Worm (Caenorhabditis elegans) whole organism, L4 larva: ENCODE results near the gene srx-23.

Experiments used
- F10B5.3 ChIP-seq: sonication (generic microtip); optimal IDR thresholded peaks from 2 replicates; lab custom pipeline; 2016; ENCODE audit warnings: mild to moderate bottlenecking, missing genetic modification characterization, missing compliant biosample characterization
- F37D6.2 ChIP-seq: sonication (generic microtip); optimal IDR thresholded peaks from 2 replicates; lab custom pipeline; 2016; ENCODE audit warnings: mild to moderate bottlenecking, missing genetic modification characterization, missing compliant biosample characterization
- F44E2.7 ChIP-seq: fragments of 200-800 bp; sonication (Bioruptor generic); IDR thresholded peaks from 2 replicates; pipeline ENCODE4 v2.1.2; 2022; ENCODE audit warnings: missing genetic modification characterization, missing compliant biosample characterization
- T26A8.4 ChIP-seq: fragments of 200-800 bp; sonication (Bioruptor generic); IDR thresholded peaks from 2 replicates; pipeline ENCODE4 v1.3.6; 2022; ENCODE audit warnings: missing genetic modification characterization, missing compliant biosample characterization
- Y48G9A.11 ChIP-seq: fragments of 200-800 bp; sonication (Bioruptor generic); IDR thresholded peaks from 2 replicates; pipeline ENCODE4 v1.3.6; 2022; ENCODE audit warnings: missing genetic modification reagents, missing genetic modification characterization, missing compliant biosample characterization
- Y5F2A.4 ChIP-seq: fragments of 200-800 bp; sonication (Bioruptor generic); optimal IDR thresholded peaks from 2 replicates; lab custom pipeline; 2018; ENCODE audit warnings: mild to moderate bottlenecking, missing genetic modification characterization, missing compliant biosample characterization
- Y75B8A.6 ChIP-seq: fragments of 200-800 bp; sonication (Bioruptor generic); IDR thresholded peaks from 2 replicates; pipeline ENCODE4 v1.3.6; 2022; ENCODE audit warnings: missing genetic modification reagents, missing genetic modification characterization, missing compliant biosample characterization
- ZK546.5 ChIP-seq, 2 experiments: sonication (generic microtip); optimal IDR thresholded peaks; 2 replicates each; lab custom pipeline; 2017; ENCODE audit warnings: missing biosample characterization in 2 of 2, missing genetic modification characterization in 2 of 2
- ceh-44 ChIP-seq: fragments of 200-800 bp; sonication (Bioruptor generic); IDR thresholded peaks from 2 replicates; pipeline ENCODE4 v1.3.6; 2022; ENCODE audit warnings: missing genetic modification reagents, missing genetic modification characterization, missing compliant biosample characterization
- ceh-62 ChIP-seq: sonication (generic microtip); optimal IDR thresholded peaks from 2 replicates; lab custom pipeline; 2017; ENCODE audit warnings: missing biosample characterization, missing genetic modification characterization
- ceh-82 ChIP-seq: sonication (generic microtip); optimal IDR thresholded peaks from 2 replicates; lab custom pipeline; 2017; ENCODE audit warnings: missing biosample characterization, missing genetic modification characterization
- cey-2 ChIP-seq: sonication (generic microtip); optimal IDR thresholded peaks from 3 replicates; lab custom pipeline; 2017; ENCODE audit warnings: missing genetic modification characterization, mild to moderate bottlenecking, missing compliant biosample characterization, antibody characterized with exemption, borderline replicate concordance; ENCODE audit not compliant: insufficient read depth
- daf-16 ChIP-seq, 3 experiments: sonication (generic microtip); optimal IDR thresholded peaks; 2 replicates each; lab custom pipeline; 2016 to 2017; ENCODE audit warnings: missing genetic modification characterization in 3 of 3, missing genetic modification reagents in 3 of 3, mild to moderate bottlenecking in 2 of 3, missing compliant biosample characterization in 2 of 3, missing biosample characterization in 1 of 3, moderate library complexity in 1 of 3
- daf-8 ChIP-seq: fragments of 200-800 bp; sonication (Bioruptor generic); IDR thresholded peaks from 2 replicates; pipeline ENCODE4 v1.3.6; 2022; ENCODE audit warnings: missing genetic modification characterization, missing compliant biosample characterization
- dmd-6 ChIP-seq: fragments of 200-800 bp; sonication (Bioruptor generic); IDR thresholded peaks from 2 replicates; pipeline ENCODE4 v1.3.6; 2022; ENCODE audit warnings: missing genetic modification reagents, missing genetic modification characterization, missing compliant biosample characterization
- dmd-8 ChIP-seq: fragments of 200-800 bp; sonication (Bioruptor generic); IDR thresholded peaks from 2 replicates; pipeline ENCODE4 v1.3.6; 2022; ENCODE audit warnings: missing genetic modification characterization, missing compliant biosample characterization
- dmd-9 ChIP-seq: fragments of 200-800 bp; sonication (Bioruptor generic); IDR thresholded peaks from 2 replicates; pipeline ENCODE4 v1.3.6; 2022; ENCODE audit warnings: missing genetic modification reagents, missing genetic modification characterization, missing compliant biosample characterization
- dpl-1 ChIP-seq: fragments of 150-350 bp; optimal IDR thresholded peaks from 2 replicates; lab custom pipeline; 2014; ENCODE audit warnings: missing biosample characterization, missing genetic modification reagents, missing genetic modification characterization
- dve-1 ChIP-seq: sonication (generic microtip); optimal IDR thresholded peaks from 2 replicates; lab custom pipeline; 2017; ENCODE audit warnings: antibody characterized with exemption, mild to moderate bottlenecking, missing genetic modification characterization, missing compliant biosample characterization; ENCODE audit not compliant: insufficient read depth
- egl-27 ChIP-seq: sonication (generic microtip); optimal IDR thresholded peaks from 3 replicates; lab custom pipeline; 2017; ENCODE audit warnings: missing biosample characterization, missing genetic modification reagents, missing genetic modification characterization
- gei-8 ChIP-seq: fragments of 200-800 bp; sonication (Bioruptor generic); optimal IDR thresholded peaks from 2 replicates; lab custom pipeline; 2018; ENCODE audit warnings: mild to moderate bottlenecking, missing genetic modification characterization, missing compliant biosample characterization
- hif-1 ChIP-seq, 2 experiments: sonication (generic microtip); optimal IDR thresholded peaks; 2 replicates each; lab custom pipeline; 2016 to 2017; ENCODE audit warnings: missing compliant biosample characterization in 2 of 2, missing genetic modification characterization in 2 of 2, missing genetic modification reagents in 2 of 2, missing genotype in 2 of 2, mild to moderate bottlenecking in 1 of 2
- hlh-11 ChIP-seq: fragments of 200-800 bp; sonication (Bioruptor generic); optimal IDR thresholded peaks from 2 replicates; lab custom pipeline; 2018; ENCODE audit warnings: mild to moderate bottlenecking, missing genetic modification characterization, missing compliant biosample characterization
- hlh-30 ChIP-seq: sonication (generic microtip); optimal IDR thresholded peaks from 2 replicates; lab custom pipeline; 2017; ENCODE audit warnings: antibody characterized with exemption, mild to moderate bottlenecking, missing genetic modification characterization, missing compliant biosample characterization; ENCODE audit not compliant: insufficient read depth
- lin-1 ChIP-seq: fragments of 200-800 bp; sonication (Bioruptor generic); IDR thresholded peaks from 2 replicates; pipeline ENCODE4 v1.3.6; 2022; ENCODE audit warnings: missing genetic modification reagents, missing genetic modification characterization, missing compliant biosample characterization
- lin-15B ChIP-seq: fragments of 150-350 bp; sonication (generic microtip); optimal IDR thresholded peaks from 3 replicates; lab custom pipeline; 2014; ENCODE audit warnings: missing biosample characterization, missing genetic modification characterization
- lin-38 ChIP-seq: fragments of 200-800 bp; sonication (Bioruptor generic); IDR thresholded peaks from 2 replicates; pipeline ENCODE4 v1.3.6; 2022; ENCODE audit warnings: missing genetic modification reagents, missing genetic modification characterization, missing compliant biosample characterization
- lin-39 ChIP-seq: fragments of 150-350 bp; optimal IDR thresholded peaks from 2 replicates; lab custom pipeline; 2014; ENCODE audit warnings: missing biosample characterization, missing genetic modification reagents, missing genetic modification characterization
- madf-5 ChIP-seq, 2 experiments: fragments of 200-800 bp; sonication (Bioruptor generic); IDR thresholded peaks; 2 replicates each; pipeline ENCODE4 v1.3.6; 2022; ENCODE audit warnings: missing compliant biosample characterization in 2 of 2, missing genetic modification characterization in 2 of 2
- madf-9 ChIP-seq: fragments of 200-800 bp; sonication (Bioruptor generic); conservative IDR thresholded peaks from 2 replicates; pipeline ENCODE4 v1.3.6; 2022; ENCODE audit warnings: missing genetic modification reagents, missing genetic modification characterization, missing compliant biosample characterization
- mdt-29 ChIP-seq: fragments of 200-800 bp; sonication (Bioruptor generic); IDR thresholded peaks from 2 replicates; pipeline ENCODE4 v1.3.6; 2022; ENCODE audit warnings: missing genetic modification reagents, missing genetic modification characterization, missing compliant biosample characterization
- mes-2 ChIP-seq: sonication (generic microtip); optimal IDR thresholded peaks from 2 replicates; lab custom pipeline; 2016; ENCODE audit warnings: missing genotype, mild to moderate bottlenecking, missing genetic modification characterization, missing compliant biosample characterization; ENCODE audit not compliant: poor library complexity, severe bottlenecking
- mxl-2 ChIP-seq: fragments of 200-800 bp; sonication (Bioruptor generic); conservative IDR thresholded peaks from 2 replicates; pipeline ENCODE4 v1.3.6; 2022; ENCODE audit warnings: missing genetic modification reagents, missing genetic modification characterization, missing compliant biosample characterization
- nhr-10 ChIP-seq: fragments of 150-350 bp; optimal IDR thresholded peaks from 2 replicates; lab custom pipeline; 2014; ENCODE audit warnings: missing biosample characterization, missing genetic modification characterization
- nhr-102 ChIP-seq: sonication (generic microtip); optimal IDR thresholded peaks from 2 replicates; lab custom pipeline; 2016; ENCODE audit warnings: mild to moderate bottlenecking, missing genetic modification characterization, moderate library complexity, missing compliant biosample characterization
- nhr-237 ChIP-seq: sonication (generic microtip); optimal IDR thresholded peaks from 2 replicates; lab custom pipeline; 2017; ENCODE audit warnings: missing biosample characterization, missing genetic modification characterization
- nhr-42 ChIP-seq: fragments of 200-800 bp; sonication (Bioruptor generic); IDR thresholded peaks from 2 replicates; pipeline ENCODE4 v1.3.6; 2022; ENCODE audit warnings: missing genetic modification characterization, missing compliant biosample characterization
- nhr-48 ChIP-seq: sonication (generic microtip); optimal IDR thresholded peaks from 2 replicates; lab custom pipeline; 2016; ENCODE audit warnings: mild to moderate bottlenecking, missing genetic modification characterization, missing compliant biosample characterization
- nhr-6 ChIP-seq: fragments of 150-350 bp; optimal IDR thresholded peaks from 2 replicates; lab custom pipeline; 2014; ENCODE audit warnings: missing biosample characterization, missing genetic modification characterization
- php-3 ChIP-seq: fragments of 200-800 bp; sonication (Bioruptor generic); IDR thresholded peaks from 2 replicates; pipeline ENCODE4 v1.3.6; 2022; ENCODE audit warnings: missing genetic modification reagents, missing genetic modification characterization, missing compliant biosample characterization
- pqm-1 ChIP-seq: sonication (generic microtip); optimal IDR thresholded peaks from 2 replicates; lab custom pipeline; 2017; ENCODE audit warnings: missing biosample characterization, missing genetic modification characterization
- rbr-2 ChIP-seq: sonication (generic microtip); optimal IDR thresholded peaks from 2 replicates; lab custom pipeline; 2016; ENCODE audit warnings: missing genotype, missing genetic modification characterization, missing compliant biosample characterization
- saeg-2 ChIP-seq: fragments of 200-800 bp; sonication (Bioruptor generic); IDR thresholded peaks from 2 replicates; pipeline ENCODE4 v1.3.6; 2022; ENCODE audit warnings: missing genetic modification reagents, missing genetic modification characterization, missing compliant biosample characterization
- sdz-12 ChIP-seq: fragments of 200-800 bp; sonication (Bioruptor generic); optimal IDR thresholded peaks from 2 replicates; lab custom pipeline; 2018; ENCODE audit warnings: mild to moderate bottlenecking, missing genetic modification characterization, missing compliant biosample characterization
- set-16 ChIP-seq: fragments of 200-800 bp; sonication (Bioruptor generic); IDR thresholded peaks from 2 replicates; pipeline ENCODE4 v1.3.6; 2022; ENCODE audit warnings: missing genetic modification reagents, missing genetic modification characterization, missing compliant biosample characterization
- tag-97 ChIP-seq: fragments of 200-800 bp; sonication (Bioruptor generic); IDR thresholded peaks from 2 replicates; pipeline ENCODE4 v1.3.6; 2022; ENCODE audit warnings: missing genetic modification characterization, missing compliant biosample characterization
- unc-39 ChIP-seq: sonication (generic microtip); optimal IDR thresholded peaks from 2 replicates; lab custom pipeline; 2017; ENCODE audit warnings: missing biosample characterization, missing genetic modification characterization
- zag-1 ChIP-seq: fragments of 150-350 bp; optimal IDR thresholded peaks from 2 replicates; lab custom pipeline; 2014; ENCODE audit warnings: missing biosample characterization, missing genetic modification characterization
- ztf-11 ChIP-seq: fragments of 150-350 bp; optimal IDR thresholded peaks from 2 replicates; lab custom pipeline; 2014; ENCODE audit warnings: missing biosample characterization, missing genetic modification characterization

srx-23 gene

ce11 chrV:725807-726572, 43.9 kb downstream of the srx-23 start (continued):
- 0 out of 2 replicates have a peak, but pooled peaks have one; percentile 3 for TF ChIP-seq madf-9 (GFP tag; lab: Robert Waterston, UW)
- no peak for TF ChIP-seq dmd-6
- TF ChIP-seq nhr-10: no peak
- TF ChIP-seq F44E2.7: 0 out of 2 replicates have a peak, but pooled peaks have one; percentile 46
- no peak for TF ChIP-seq ceh-82 (tag; lab: Kevin White, UChicago)
- no peak for TF ChIP-seq gei-8 (GFP tag; lab: Kevin White, UChicago)
- TF ChIP-seq dpl-1: no peak
- no peak for TF ChIP-seq nhr-237 (tag; lab: Kevin White, UChicago)
- TF ChIP-seq ztf-11 (tag; lab: Kevin White, UChicago): no peak
- no peak for TF ChIP-seq nhr-48
- TF ChIP-seq hlh-30 (tag; lab: Kevin White, UChicago): no peak
- no peak for TF ChIP-seq nhr-6
- no peak for TF ChIP-seq lin-15B (tag; lab: Kevin White, UChicago)
- no peak for TF ChIP-seq hif-1 (tag; optimal IDR thresholded peaks at IDR 0.05; lab: Kevin White, UChicago)
- TF ChIP-seq ceh-62 (tag; lab: Kevin White, UChicago): no peak
- TF ChIP-seq saeg-2 (GFP tag; lab: Robert Waterston, UW): no peak
- no peak for TF ChIP-seq egl-27 (tag; lab: Kevin White, UChicago)
- no peak for TF ChIP-seq unc-39 (tag; lab: Kevin White, UChicago)
- no peak for TF ChIP-seq F10B5.3 (tag; lab: Kevin White, UChicago)
- no peak for TF ChIP-seq daf-8
- no peak for TF ChIP-seq cey-2
- no peak for TF ChIP-seq Y48G9A.11 (GFP tag; lab: Robert Waterston, UW)
- TF ChIP-seq F37D6.2: no peak
- TF ChIP-seq dve-1 (tag; lab: Kevin White, UChicago): no peak
- TF ChIP-seq mxl-2 (GFP tag; lab: Robert Waterston, UW): no peak; the same call in 1 of the 2 replicates
- no peak for TF ChIP-seq mdt-29 (GFP tag; lab: Robert Waterston, UW)
- TF ChIP-seq tag-97: no peak
- TF ChIP-seq lin-1 (GFP tag; lab: Robert Waterston, UW): no peak
- TF ChIP-seq daf-16 (GFP tag; optimal IDR thresholded peaks at IDR 0.05; lab: Kevin White, UChicago): no peak
- peak; percentile 62 for TF ChIP-seq daf-16 (tag; optimal IDR thresholded peaks at IDR 0.05; lab: Kevin White, UChicago)
- no peak for TF ChIP-seq ceh-44
- TF ChIP-seq T26A8.4 (GFP tag; lab: Robert Waterston, UW): peak; percentile 58; the same call in 1 of the 2 replicates
- TF ChIP-seq zag-1 (tag; lab: Kevin White, UChicago): no peak
- no peak for TF ChIP-seq hlh-11 (tag; lab: Kevin White, UChicago)
- no peak for TF ChIP-seq Y5F2A.4 (GFP tag; lab: Kevin White, UChicago)
- no peak for TF ChIP-seq Y75B8A.6 (GFP tag; lab: Robert Waterston, UW)
- no peak for TF ChIP-seq dmd-9 (GFP tag; lab: Robert Waterston, UW)
- no peak for TF ChIP-seq lin-39 (tag; lab: Kevin White, UChicago)
- no peak for TF ChIP-seq mes-2 (tag; lab: Kevin White, UChicago)
- no peak for TF ChIP-seq lin-38
- no peak for TF ChIP-seq ZK546.5 (tag; optimal IDR thresholded peaks at IDR 0.05; lab: Kevin White, UChicago)
- no peak for TF ChIP-seq dmd-8 (GFP tag; lab: Robert Waterston, UW)
- no peak for TF ChIP-seq php-3 (GFP tag; lab: Robert Waterston, UW)
- TF ChIP-seq pqm-1 (tag; lab: Kevin White, UChicago): no peak
- TF ChIP-seq sdz-12: no peak
- TF ChIP-seq set-16 (GFP tag; lab: Robert Waterston, UW): no peak
- TF ChIP-seq nhr-102: no peak
- 0 out of 2 replicates have a peak, but pooled peaks have one; percentile 28 for TF ChIP-seq nhr-42 (GFP tag; lab: Robert Waterston, UW)
- TF ChIP-seq rbr-2 (tag; lab: Kevin White, UChicago): no peak
- TF ChIP-seq madf-5 (GFP tag; IDR thresholded peaks at IDR 0.05; lab: Robert Waterston, UW): no peak
